Worm (Caenorhabditis elegans) whole organism, L1 larva: Measurements from ENCODE around the gene nep-8.

ENCODE experiments used
- C04F5.9 ChIP-seq: sonication (generic microtip); optimal IDR thresholded peaks from 2 replicates; lab custom pipeline; 2016; ENCODE audit warnings: missing genetic modification characterization, missing compliant biosample characterization
- C34B4.2 ChIP-seq: sonication (generic microtip); optimal IDR thresholded peaks from 2 replicates; lab custom pipeline; 2017; ENCODE audit warnings: mild to moderate bottlenecking, missing genetic modification characterization, missing compliant biosample characterization
- Y116A8C.19 ChIP-seq: sonication (generic microtip); optimal IDR thresholded peaks from 2 replicates; lab custom pipeline; 2016; ENCODE audit warnings: missing compliant biosample characterization, missing genetic modification characterization, borderline replicate concordance
- aly-2 ChIP-seq: fragments of 150-350 bp; optimal IDR thresholded peaks from 2 replicates; lab custom pipeline; 2014; ENCODE audit warnings: missing biosample characterization, missing genetic modification characterization
- ama-1 ChIP-seq: fragments of 150-350 bp; optimal IDR thresholded peaks from 2 replicates; lab custom pipeline; 2014
- blmp-1 ChIP-seq: fragments of 150-350 bp; optimal IDR thresholded peaks from 2 replicates; lab custom pipeline; 2014; ENCODE audit warnings: missing biosample characterization, missing genetic modification characterization
- ceh-8 ChIP-seq: fragments of 200-800 bp; sonication (Bioruptor generic); optimal IDR thresholded peaks from 2 replicates; lab custom pipeline; 2018; ENCODE audit warnings: mild to moderate bottlenecking, missing genetic modification characterization, moderate library complexity, missing compliant biosample characterization
- ces-1 ChIP-seq: fragments of 150-350 bp; optimal IDR thresholded peaks from 2 replicates; lab custom pipeline; 2014; ENCODE audit warnings: missing biosample characterization, missing genetic modification reagents, missing genetic modification characterization
- efl-1 ChIP-seq, 4 experiments: fragments of 150-350 bp; optimal IDR thresholded peaks in 3 of 4; peaks in 1 of 4; 1 replicate in 1 of 4; 2 replicates in 3 of 4; lab custom pipeline; 2014; ENCODE audit warnings: missing biosample characterization in 2 of 4, missing genetic modification characterization in 2 of 4, missing genetic modification reagents in 2 of 4
- egl-13 ChIP-seq: sonication (generic microtip); optimal IDR thresholded peaks from 2 replicates; lab custom pipeline; 2016; ENCODE audit warnings: missing genotype, missing genetic modification reagents, missing genetic modification characterization, missing compliant biosample characterization
- egl-27 ChIP-seq, 2 experiments: fragments of 150-350 bp in 1 of 2; sonication (generic microtip); optimal IDR thresholded peaks; 3 replicates each; lab custom pipeline; 2017 to 2018; ENCODE audit warnings: missing biosample characterization in 2 of 2, missing genetic modification characterization in 2 of 2, missing genetic modification reagents in 2 of 2
- elt-2 ChIP-seq: sonication (generic microtip); optimal IDR thresholded peaks from 2 replicates; lab custom pipeline; 2016; ENCODE audit warnings: missing genetic modification characterization, mild to moderate bottlenecking, inconsistent platforms, missing compliant biosample characterization, missing genetic modification reagents
- elt-3 ChIP-seq, 6 experiments: fragments of 150-350 bp in 1 of 6; sonication (generic microtip); optimal IDR thresholded peaks; 2 replicates each; lab custom pipeline; 2017 to 2018; ENCODE audit warnings: missing biosample characterization in 6 of 6, missing genetic modification characterization in 6 of 6, inconsistent platforms in 1 of 6
- ets-5 ChIP-seq: fragments of 200-800 bp; sonication (Bioruptor generic); IDR thresholded peaks from 2 replicates; pipeline ENCODE4 v1.3.6; 2022; ENCODE audit warnings: missing genetic modification characterization, missing compliant biosample characterization
- fkh-4 ChIP-seq: sonication (generic microtip); optimal IDR thresholded peaks from 2 replicates; lab custom pipeline; 2016; ENCODE audit warnings: missing compliant biosample characterization, missing genetic modification characterization, borderline replicate concordance
- fos-1 ChIP-seq: fragments of 150-350 bp; optimal IDR thresholded peaks from 2 replicates; lab custom pipeline; 2014; ENCODE audit warnings: missing biosample characterization, missing genetic modification characterization
- grh-1 ChIP-seq: fragments of 200-800 bp; sonication (Bioruptor generic); IDR thresholded peaks from 2 replicates; pipeline ENCODE4 v1.3.6; 2022; ENCODE audit warnings: missing genetic modification reagents, missing genetic modification characterization, missing compliant biosample characterization
- hlh-4 ChIP-seq: sonication (generic microtip); optimal IDR thresholded peaks from 2 replicates; lab custom pipeline; 2016; ENCODE audit warnings: mild to moderate bottlenecking, missing genetic modification characterization, missing compliant biosample characterization
- irx-1 ChIP-seq: sonication (generic microtip); optimal IDR thresholded peaks from 2 replicates; lab custom pipeline; 2016; ENCODE audit warnings: missing genetic modification characterization, missing compliant biosample characterization
- isw-1 ChIP-seq: fragments of 200-800 bp; sonication (Bioruptor generic); IDR thresholded peaks from 2 replicates; pipeline ENCODE4 v1.3.6; 2022; ENCODE audit warnings: missing genetic modification characterization, missing compliant biosample characterization
- jun-1 ChIP-seq: fragments of 150-350 bp; optimal IDR thresholded peaks from 2 replicates; lab custom pipeline; 2014; ENCODE audit warnings: missing biosample characterization, missing genetic modification reagents, missing genetic modification characterization
- lin-13 ChIP-seq: fragments of 150-350 bp; optimal IDR thresholded peaks from 2 replicates; lab custom pipeline; 2014; ENCODE audit warnings: missing biosample characterization, missing genetic modification reagents, missing genetic modification characterization
- lin-14 ChIP-seq: fragments of 200-800 bp; sonication (Bioruptor generic); optimal IDR thresholded peaks from 2 replicates; lab custom pipeline; 2018; ENCODE audit warnings: mild to moderate bottlenecking, missing genetic modification characterization, moderate library complexity, missing compliant biosample characterization
- lin-15B ChIP-seq: fragments of 150-350 bp; sonication (generic microtip); optimal IDR thresholded peaks from 3 replicates; lab custom pipeline; 2014; ENCODE audit warnings: missing biosample characterization, missing genetic modification characterization
- lin-35 ChIP-seq, 2 experiments: fragments of 150-350 bp; optimal IDR thresholded peaks; 2 replicates each; lab custom pipeline; 2014; ENCODE audit warnings: missing biosample characterization in 2 of 2, missing genetic modification characterization in 2 of 2, missing genetic modification reagents in 2 of 2
- lin-39 ChIP-seq: fragments of 150-350 bp; optimal IDR thresholded peaks from 2 replicates; lab custom pipeline; 2014; ENCODE audit warnings: missing biosample characterization, missing genetic modification reagents, missing genetic modification characterization
- lir-3 ChIP-seq: sonication (generic microtip); optimal IDR thresholded peaks from 2 replicates; lab custom pipeline; 2016; ENCODE audit warnings: mild to moderate bottlenecking, missing genetic modification characterization, moderate library complexity, missing compliant biosample characterization; ENCODE audit not compliant: poor library complexity
- mab-9 ChIP-seq: fragments of 200-800 bp; sonication (Bioruptor generic); IDR thresholded peaks from 2 replicates; pipeline ENCODE4 v1.3.6; 2022; ENCODE audit warnings: missing genetic modification reagents, missing genetic modification characterization, missing compliant biosample characterization
- mdl-1 ChIP-seq, 2 experiments: fragments of 150-350 bp; optimal IDR thresholded peaks; 2 replicates each; lab custom pipeline; 2014 to 2017; ENCODE audit warnings: missing biosample characterization in 2 of 2, missing genetic modification characterization in 2 of 2, inconsistent platforms in 1 of 2
- mep-1 ChIP-seq: fragments of 150-350 bp; optimal IDR thresholded peaks from 2 replicates; lab custom pipeline; 2014; ENCODE audit warnings: missing biosample characterization, missing genetic modification characterization
- nhr-12 ChIP-seq: sonication (generic microtip); optimal IDR thresholded peaks from 2 replicates; lab custom pipeline; 2017; ENCODE audit warnings: missing biosample characterization, missing genetic modification characterization
- nhr-19 ChIP-seq: fragments of 200-800 bp; sonication (Bioruptor generic); conservative IDR thresholded peaks from 2 replicates; pipeline ENCODE4 v1.3.6; 2022; ENCODE audit warnings: missing genetic modification characterization, missing compliant biosample characterization
- nhr-20 ChIP-seq: sonication (generic microtip); optimal IDR thresholded peaks from 2 replicates; lab custom pipeline; 2016; ENCODE audit warnings: mild to moderate bottlenecking, missing genetic modification characterization, missing compliant biosample characterization
- nhr-237 ChIP-seq: fragments of 150-350 bp; optimal IDR thresholded peaks from 2 replicates; lab custom pipeline; 2014; ENCODE audit warnings: missing biosample characterization, missing genetic modification characterization
- nhr-28 ChIP-seq: fragments of 150-350 bp; optimal IDR thresholded peaks from 2 replicates; lab custom pipeline; 2014; ENCODE audit warnings: missing biosample characterization, missing genetic modification characterization
- nhr-76 ChIP-seq: sonication (generic microtip); optimal IDR thresholded peaks from 2 replicates; lab custom pipeline; 2017; ENCODE audit warnings: missing biosample characterization, missing genetic modification characterization
- nhr-77 ChIP-seq: fragments of 150-350 bp; optimal IDR thresholded peaks from 2 replicates; lab custom pipeline; 2014; ENCODE audit warnings: missing biosample characterization, missing genetic modification characterization
- pag-3 ChIP-seq: sonication (generic microtip); optimal IDR thresholded peaks from 2 replicates; lab custom pipeline; 2017; ENCODE audit warnings: missing genetic modification characterization, mild to moderate bottlenecking, missing compliant biosample characterization, antibody characterized with exemption, borderline replicate concordance; ENCODE audit not compliant: insufficient read depth
- pax-3 ChIP-seq: fragments of 200-800 bp; sonication (Bioruptor generic); optimal IDR thresholded peaks from 2 replicates; lab custom pipeline; 2018; ENCODE audit warnings: mild to moderate bottlenecking, missing genetic modification characterization, moderate library complexity, missing compliant biosample characterization
- pqm-1 ChIP-seq: sonication (generic microtip); optimal IDR thresholded peaks from 3 replicates; lab custom pipeline; 2017; ENCODE audit warnings: missing biosample characterization, missing genetic modification characterization
- rnt-1 ChIP-seq: sonication (generic microtip); optimal IDR thresholded peaks from 2 replicates; lab custom pipeline; 2016; ENCODE audit warnings: mild to moderate bottlenecking, missing genetic modification characterization, moderate library complexity, missing compliant biosample characterization
- skn-1 ChIP-seq: fragments of 150-350 bp; optimal IDR thresholded peaks from 2 replicates; lab custom pipeline; 2014; ENCODE audit warnings: missing biosample characterization, missing genetic modification characterization
- snpc-4 ChIP-seq: fragments of 150-350 bp; optimal IDR thresholded peaks from 2 replicates; lab custom pipeline; 2014; ENCODE audit warnings: missing biosample characterization, missing genetic modification characterization
- snu-23 ChIP-seq: sonication (generic microtip); optimal IDR thresholded peaks from 2 replicates; lab custom pipeline; 2016; ENCODE audit warnings: missing genetic modification characterization, missing compliant biosample characterization
- sox-4 ChIP-seq: sonication (generic microtip); optimal IDR thresholded peaks from 2 replicates; lab custom pipeline; 2016; ENCODE audit warnings: missing genetic modification characterization, missing compliant biosample characterization
- tbx-2 ChIP-seq: sonication (generic microtip); optimal IDR thresholded peaks from 2 replicates; lab custom pipeline; 2016; ENCODE audit warnings: missing genetic modification characterization, missing compliant biosample characterization
- tlp-1 ChIP-seq: fragments of 150-350 bp; optimal IDR thresholded peaks from 2 replicates; lab custom pipeline; 2014; ENCODE audit warnings: missing biosample characterization, missing genetic modification characterization
- unc-130 ChIP-seq: fragments of 150-350 bp; optimal IDR thresholded peaks from 2 replicates; lab custom pipeline; 2017; ENCODE audit warnings: missing biosample characterization, missing genetic modification characterization, inconsistent platforms
- unc-30 ChIP-seq: sonication (generic microtip); optimal IDR thresholded peaks from 2 replicates; lab custom pipeline; 2017; ENCODE audit warnings: missing biosample characterization, missing genetic modification characterization
- unc-86 ChIP-seq: sonication (generic microtip); optimal IDR thresholded peaks from 2 replicates; lab custom pipeline; 2016; ENCODE audit warnings: missing genetic modification characterization, missing compliant biosample characterization
- unc-98 ChIP-seq: fragments of 200-800 bp; sonication (Bioruptor generic); IDR thresholded peaks from 2 replicates; pipeline ENCODE4 v1.3.6; 2022; ENCODE audit warnings: missing genetic modification characterization, missing compliant biosample characterization
- vab-15 ChIP-seq: sonication (generic microtip); optimal IDR thresholded peaks from 2 replicates; lab custom pipeline; 2017; ENCODE audit warnings: missing genotype, mild to moderate bottlenecking, missing genetic modification characterization, missing compliant biosample characterization
- zag-1 ChIP-seq: fragments of 150-350 bp; optimal IDR thresholded peaks from 2 replicates; lab custom pipeline; 2014; ENCODE audit warnings: missing biosample characterization, missing genetic modification characterization

nep-8 gene

DNA sequence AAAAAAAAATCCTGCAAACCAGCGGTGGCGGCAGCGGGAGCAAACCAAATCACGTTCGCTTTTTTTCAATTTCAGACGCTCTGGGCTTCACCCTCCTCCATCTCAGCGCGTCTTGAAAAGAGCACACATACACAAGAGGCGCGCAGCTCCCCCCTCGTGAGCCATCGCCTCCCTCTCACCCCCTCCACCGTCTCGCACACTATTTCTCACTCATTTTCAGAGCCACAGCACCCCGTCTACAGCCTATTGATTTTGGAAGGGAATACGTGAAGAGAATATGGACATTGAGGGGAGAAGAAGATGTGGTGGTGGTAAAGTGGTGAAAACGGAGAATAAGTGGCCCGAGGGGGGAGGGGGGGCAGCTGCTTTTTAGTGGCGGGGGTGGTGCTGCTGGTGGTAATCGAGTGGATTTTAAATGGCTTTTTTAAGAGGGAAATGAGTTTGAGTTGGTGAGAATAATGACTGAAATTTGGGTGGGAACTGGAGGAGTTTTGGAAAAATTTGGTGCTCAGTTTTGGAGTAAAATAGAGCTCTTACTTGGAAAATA lies 24.6 kb downstream of the nep-8 start:
- TF ChIP-seq unc-130 (tag; lab: Kevin White, UChicago) (no peak), nhr-28 (tag; lab: Kevin White, UChicago) (no peak), mab-9 (GFP tag; lab: Robert Waterston, UW) (no peak), lin-15B (no peak), pqm-1 (no peak), fos-1 (no peak), skn-1 (tag; lab: Kevin White, UChicago) (no peak), sox-4 (tag; lab: Kevin White, UChicago) (no peak), grh-1 (GFP tag; lab: Robert Waterston, UW) (no peak), egl-13 (tag; lab: Kevin White, UChicago) (no peak), irx-1 (tag; lab: Kevin White, UChicago) (no peak), Y116A8C.19 (no peak), egl-27 (tag; optimal IDR thresholded peaks at IDR 0.05; lab: Kevin White, UChicago) (no peak), unc-86 (tag; lab: Kevin White, UChicago) (peak; percentile 32), tlp-1 (tag; lab: Kevin White, UChicago) (no peak), fkh-4 (tag; lab: Kevin White, UChicago) (no peak), nhr-76 (no peak), pax-3 (tag; lab: Kevin White, UChicago) (no peak), ces-1 (GFP tag; lab: Kevin White, UChicago) (peak; percentile 49), elt-3 (tag; optimal IDR thresholded peaks at IDR 0.05; lab: Kevin White, UChicago) (no peak), lin-13 (GFP tag; lab: Kevin White, UChicago) (no peak), efl-1 (optimal IDR thresholded peaks at IDR 0.05; lab: Kevin White, UChicago) (peak; percentile 17 to 38), efl-1 (GFP tag; optimal IDR thresholded peaks at IDR 0.05 in 1 of 2; lab: Kevin White, UChicago) (no peak), ama-1 (no peak), C34B4.2 (tag; lab: Kevin White, UChicago) (no peak), pag-3 (tag; lab: Kevin White, UChicago) (no peak), nhr-20 (tag; lab: Kevin White, UChicago) (no peak), unc-98 (GFP tag; lab: Robert Waterston, UW) (no peak), lir-3 (tag; lab: Kevin White, UChicago) (no peak), C04F5.9 (tag; lab: Kevin White, UChicago) (no peak), vab-15 (tag; lab: Kevin White, UChicago) (no peak), lin-35 (GFP tag; optimal IDR thresholded peaks at IDR 0.05; lab: Kevin White, UChicago) (peak in 1 of 2 experiments; percentile 9), tbx-2 (no peak), lin-14 (peak; percentile 88), mep-1 (tag; lab: Kevin White, UChicago) (peak; percentile 17), snu-23 (no peak), lin-39 (no peak), elt-2 (tag; lab: Kevin White, UChicago) (no peak), unc-30 (tag; lab: Kevin White, UChicago) (no peak), blmp-1 (no peak), aly-2 (tag; lab: Kevin White, UChicago) (no peak), isw-1 (GFP tag; lab: Robert Waterston, UW) (peak; percentile 47), hlh-4 (tag; lab: Kevin White, UChicago) (no peak), mdl-1 (tag; optimal IDR thresholded peaks at IDR 0.05; lab: Kevin White, UChicago) (no peak), zag-1 (no peak), snpc-4 (tag; lab: Kevin White, UChicago) (no peak), jun-1 (tag; lab: Kevin White, UChicago) (no peak), nhr-19 (GFP tag; lab: Robert Waterston, UW) (no peak), ceh-8 (GFP tag; lab: Kevin White, UChicago) (no peak), ets-5 (GFP tag; lab: Robert Waterston, UW) (no peak), nhr-237 (tag; lab: Kevin White, UChicago) (no peak), nhr-12 (tag; lab: Kevin White, UChicago) (no peak), nhr-77 (tag; lab: Kevin White, UChicago) (no peak), rnt-1 (tag; lab: Kevin White, UChicago) (no peak)
